Worm (Caenorhabditis elegans): Measurements from ENCODE around the gene aakg-1.

aakg-1 gene

ce11 chrIII:12549657-12550056, 25.5 kb downstream of the aakg-1 start:
- peak; percentile 74 for TF ChIP-seq nhr-90 (tag; optimal IDR thresholded peaks at IDR 0.05; ENCODE audit: poor library complexity)
- peak; percentile 10 for TF ChIP-seq nhr-77 (tag; optimal IDR thresholded peaks at IDR 0.05)
- TF ChIP-seq C16A3.4 (tag; optimal IDR thresholded peaks at IDR 0.05): peak; percentile 26
- TF ChIP-seq hpl-2 (GFP tag; optimal IDR thresholded peaks at IDR 0.05): peak; percentile 61
- TF ChIP-seq lin-39 (tag; optimal IDR thresholded peaks at IDR 0.05): no peak
- peak in 5 of 6 experiments; percentile 68 to 96 (median 79) for TF ChIP-seq elt-3 (tag; optimal IDR thresholded peaks at IDR 0.05)
- TF ChIP-seq efl-1 (optimal IDR thresholded peaks at IDR 0.05): peak; percentile 60 to 63
- peak in 1 of 2 experiments; percentile 94 for TF ChIP-seq efl-1 (GFP tag; optimal IDR thresholded peaks at IDR 0.05 in 1 of 2)
- peak in 1 of 2 experiments; percentile 27 for TF ChIP-seq egl-27 (tag; optimal IDR thresholded peaks at IDR 0.05)
- TF ChIP-seq unc-98 (GFP tag; IDR thresholded peaks at IDR 0.05): no peak
- TF ChIP-seq irx-1 (tag; optimal IDR thresholded peaks at IDR 0.05): no peak
- TF ChIP-seq vab-15 (tag; optimal IDR thresholded peaks at IDR 0.05): no peak
- TF ChIP-seq ceh-90 (tag; optimal IDR thresholded peaks at IDR 0.05): no peak
- peak; percentile 4 to 55 (median 7) for TF ChIP-seq dpl-1 (GFP tag; optimal IDR thresholded peaks at IDR 0.05)
- TF ChIP-seq nhr-71 (tag; optimal IDR thresholded peaks at IDR 0.05): peak; percentile 62
- TF ChIP-seq C34B4.2 (tag; optimal IDR thresholded peaks at IDR 0.05): no peak
- TF ChIP-seq aly-2 (tag; optimal IDR thresholded peaks at IDR 0.05): no peak
- TF ChIP-seq unc-86 (tag; optimal IDR thresholded peaks at IDR 0.05): no peak
- no peak for TF ChIP-seq egl-13 (tag; optimal IDR thresholded peaks at IDR 0.05)
- TF ChIP-seq fkh-10 (GFP tag; optimal IDR thresholded peaks at IDR 0.05): no peak
- TF ChIP-seq nhr-237 (tag; optimal IDR thresholded peaks at IDR 0.05): no peak
- no peak for TF ChIP-seq unc-30 (tag; optimal IDR thresholded peaks at IDR 0.05)
- no peak for TF ChIP-seq Y116A8C.19 (tag; optimal IDR thresholded peaks at IDR 0.05; ENCODE audit: borderline replicate concordance)
- TF ChIP-seq zip-4 (GFP tag; optimal IDR thresholded peaks at IDR 0.05): peak; percentile 3
- no peak for TF ChIP-seq nhr-12 (tag; optimal IDR thresholded peaks at IDR 0.05)
- peak; percentile 71 for TF ChIP-seq grh-1 (GFP tag; IDR thresholded peaks at IDR 0.05)
- TF ChIP-seq isw-1 (GFP tag; IDR thresholded peaks at IDR 0.05): no peak
- TF ChIP-seq efl-3 (GFP tag; optimal IDR thresholded peaks at IDR 0.05): no peak
- peak; percentile 10 for TF ChIP-seq snpc-4 (tag; optimal IDR thresholded peaks at IDR 0.05)
- TF ChIP-seq hlh-17 (GFP tag; optimal IDR thresholded peaks at IDR 0.05; ENCODE audit: borderline replicate concordance): no peak
- TF ChIP-seq pax-3 (tag; optimal IDR thresholded peaks at IDR 0.05): no peak
- no peak for TF ChIP-seq tlp-1 (tag; optimal IDR thresholded peaks at IDR 0.05)
- TF ChIP-seq fkh-4 (tag; optimal IDR thresholded peaks at IDR 0.05; ENCODE audit: borderline replicate concordance): no peak
- TF ChIP-seq skn-1 (tag; optimal IDR thresholded peaks at IDR 0.05): no peak
- no peak for TF ChIP-seq pag-3 (tag; optimal IDR thresholded peaks at IDR 0.05; ENCODE audit: borderline replicate concordance, insufficient read depth)
- peak in 1 of 2 experiments; percentile 69 for TF ChIP-seq mdl-1 (tag; optimal IDR thresholded peaks at IDR 0.05)
- TF ChIP-seq blmp-1 (tag; optimal IDR thresholded peaks at IDR 0.05): peak; percentile 78
- no peak for TF ChIP-seq lin-13 (GFP tag; optimal IDR thresholded peaks at IDR 0.05)
- TF ChIP-seq ces-1 (GFP tag; optimal IDR thresholded peaks at IDR 0.05): no peak
- no peak for TF ChIP-seq nhr-76 (tag; optimal IDR thresholded peaks at IDR 0.05)
- no peak for TF ChIP-seq ets-5 (GFP tag; IDR thresholded peaks at IDR 0.05)
- peak; percentile 51 for TF ChIP-seq mep-1 (tag; optimal IDR thresholded peaks at IDR 0.05)
- peak; percentile 56 for TF ChIP-seq jun-1 (tag; optimal IDR thresholded peaks at IDR 0.05)
- TF ChIP-seq C04F5.9 (tag; optimal IDR thresholded peaks at IDR 0.05): no peak
- TF ChIP-seq dsc-1 (tag; optimal IDR thresholded peaks at IDR 0.05): no peak
- TF ChIP-seq ztf-4 (tag; optimal IDR thresholded peaks at IDR 0.05): peak; percentile 72
- TF ChIP-seq fkh-8 (tag; optimal IDR thresholded peaks at IDR 0.05): no peak
- TF ChIP-seq nhr-28 (tag; optimal IDR thresholded peaks at IDR 0.05): no peak
- no peak for TF ChIP-seq aha-1 (tag; optimal IDR thresholded peaks at IDR 0.05)
- no peak for TF ChIP-seq mab-9 (GFP tag; IDR thresholded peaks at IDR 0.05)
- no peak for TF ChIP-seq unc-62 (GFP tag; optimal IDR thresholded peaks at IDR 0.05)
- no peak for TF ChIP-seq lin-15B (tag; optimal IDR thresholded peaks at IDR 0.05)
- TF ChIP-seq ceh-82 (tag; optimal IDR thresholded peaks at IDR 0.05): no peak
- no peak for TF ChIP-seq ceh-63 (GFP tag; optimal IDR thresholded peaks at IDR 0.05)

All from whole organism, L1 larva.